Worm (Caenorhabditis elegans): Measurements from ENCODE around the gene R05F9.7.
"Not testable (repeated sequence)": the region's sequence is repeated elsewhere in the genome, so short reads cannot be mapped to it uniquely, and the experiment has no call there.

Gene R05F9.7

ce11 chrII:4885976-4886375, at the start of gene R05F9.7:
TSS of gene R05F9.7 (plus strand) at chrII:4886276.
- TF ChIP-seq fkh-6 (tag; optimal IDR thresholded peaks at IDR 0.05) (no peak), mec-3 (tag; optimal IDR thresholded peaks at IDR 0.05; ENCODE audit: borderline replicate concordance) (no peak), nhr-232 (tag; optimal IDR thresholded peaks at IDR 0.05) (no peak), fkh-10 (GFP tag; optimal IDR thresholded peaks at IDR 0.05) (no peak), gmeb-2 (tag; optimal IDR thresholded peaks at IDR 0.05) (no peak), unc-55 (GFP tag; optimal IDR thresholded peaks at IDR 0.05) (no peak)

ce11 chrII:4837659-4838058, 48.4 kb upstream of the R05F9.7 start, which contains the start of gene C33F10.12:
TSS of gene C33F10.12 (minus strand) at chrII:4837759.
- TF ChIP-seq tbx-2 (tag; optimal IDR thresholded peaks at IDR 0.05) = no peak
- TF ChIP-seq eyg-1 (tag; optimal IDR thresholded peaks at IDR 0.05) = no peak
- TF ChIP-seq fkh-6 (tag; optimal IDR thresholded peaks at IDR 0.05) = no peak
- no peak for TF ChIP-seq nhr-11 (tag; optimal IDR thresholded peaks at IDR 0.05)
- no peak for TF ChIP-seq K09A11.1 (tag; optimal IDR thresholded peaks at IDR 0.05; ENCODE audit: insufficient read depth)
- TF ChIP-seq pag-3 (tag; optimal IDR thresholded peaks at IDR 0.05; ENCODE audit: borderline replicate concordance) = no peak
- no peak for TF ChIP-seq hlh-13 (GFP tag; optimal IDR thresholded peaks at IDR 0.05)
- TF ChIP-seq pha-4 (tag; optimal IDR thresholded peaks at IDR 0.05) = no peak
- no peak for TF ChIP-seq pha-2 (tag; optimal IDR thresholded peaks at IDR 0.05)
- TF ChIP-seq ceh-18 (tag; optimal IDR thresholded peaks at IDR 0.05) = no peak
- TF ChIP-seq hlh-30 (tag; optimal IDR thresholded peaks at IDR 0.05; ENCODE audit: insufficient read depth) = no peak
- TF ChIP-seq C08G9.2 (tag; optimal IDR thresholded peaks at IDR 0.05) = no peak
- no peak for TF ChIP-seq K02D7.2 (tag; optimal IDR thresholded peaks at IDR 0.05)
- no peak for TF ChIP-seq lim-6 (tag; optimal IDR thresholded peaks at IDR 0.05)

- not testable (repeated sequence) for TF ChIP-seq ceh-6 (GFP tag; optimal IDR thresholded peaks at IDR 0.05); unc-55 (GFP tag; optimal IDR thresholded peaks at IDR 0.05); ceh-9 (tag; optimal IDR thresholded peaks at IDR 0.05)
Observed at ce11 chrII:4842143-4842658, 43.9 kb upstream of the R05F9.7 start, which contains the start of the genes T23B7.2 and nspd-4. TSS of gene T23B7.2 (minus strand) at chrII:4842243. TSS of gene nspd-4 (plus strand) at chrII:4842608.

- TF ChIP-seq nhr-11 (tag; optimal IDR thresholded peaks at IDR 0.05) = no peak
- TF ChIP-seq T23F11.4 (GFP tag; optimal IDR thresholded peaks at IDR 0.05) = no peak
- TF ChIP-seq lim-6 (tag; optimal IDR thresholded peaks at IDR 0.05) = no peak
- no peak for TF ChIP-seq madf-2 (tag; optimal IDR thresholded peaks at IDR 0.05)
- TF ChIP-seq sdc-2 (tag; optimal IDR thresholded peaks at IDR 0.05) = no peak
Observed at ce11 chrII:4849885-4850284, 36.2 kb upstream of the R05F9.7 start, which contains the start of gene T23B7.3. TSS of gene T23B7.3 (plus strand) at chrII:4850185.

DNA sequence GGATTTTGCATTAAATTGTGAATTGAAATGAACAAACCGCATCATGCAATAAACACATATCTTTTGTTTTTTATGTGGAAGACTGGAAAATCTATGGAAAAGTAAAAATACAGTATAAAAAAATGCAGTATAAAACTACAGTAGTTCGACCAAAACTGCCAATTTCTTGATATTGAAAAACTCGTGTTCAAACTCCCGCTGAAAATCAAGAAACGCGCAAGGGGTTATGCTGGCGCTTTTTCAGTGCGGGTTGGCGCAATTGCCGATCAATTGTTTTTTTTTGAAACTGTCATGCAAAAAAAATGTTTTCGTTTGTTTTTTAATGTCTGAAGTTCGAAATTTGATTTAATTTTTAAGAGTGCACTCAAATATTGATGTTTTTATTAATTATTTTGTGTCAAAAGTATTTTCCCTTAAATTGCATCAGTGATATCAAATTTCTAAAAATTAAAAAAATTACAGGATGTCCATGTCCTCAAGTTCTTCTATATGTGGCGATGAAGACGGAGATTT, 34.4 kb upstream of the R05F9.7 start, which contains the start of gene dnj-9:
Gene dnj-9 (plus strand): TSS at position 463 of the 513 bp plus-strand sequence.
- TF ChIP-seq C08G9.2 (tag; optimal IDR thresholded peaks at IDR 0.05) (peak; percentile 45), dve-1 (tag; optimal IDR thresholded peaks at IDR 0.05) (peak; percentile 46), sdc-2 (tag; optimal IDR thresholded peaks at IDR 0.05) (peak; percentile 10), che-1 (tag; optimal IDR thresholded peaks at IDR 0.05) (peak; percentile 24), unc-55 (GFP tag; optimal IDR thresholded peaks at IDR 0.05) (peak; percentile 52), ceh-9 (tag; optimal IDR thresholded peaks at IDR 0.05) (no peak), ceh-6 (GFP tag; optimal IDR thresholded peaks at IDR 0.05) (peak; percentile 43), C38D4.7 (GFP tag; optimal IDR thresholded peaks at IDR 0.05) (peak; percentile 24), ceh-18 (tag; optimal IDR thresholded peaks at IDR 0.05) (peak; percentile 60), pax-1 (tag; optimal IDR thresholded peaks at IDR 0.05) (peak; percentile 20), pha-4 (tag; optimal IDR thresholded peaks at IDR 0.05) (no peak), unc-42 (tag; optimal IDR thresholded peaks at IDR 0.05) (peak; percentile 76), npax-4 (tag; optimal IDR thresholded peaks at IDR 0.05) (peak; percentile 35), nhr-232 (tag; optimal IDR thresholded peaks at IDR 0.05) (peak; percentile 6), hlh-30 (tag; optimal IDR thresholded peaks at IDR 0.05; ENCODE audit: insufficient read depth) (peak; percentile 64), ceh-48 (tag; optimal IDR thresholded peaks at IDR 0.05) (peak; percentile 30), unc-3 (GFP tag; conservative IDR thresholded peaks at IDR 0.05) (0 out of 2 replicates have a peak, but pooled peaks have one; percentile 22), unc-3 (tag; optimal IDR thresholded peaks at IDR 0.05) (peak; percentile 27), T23F11.4 (GFP tag; optimal IDR thresholded peaks at IDR 0.05) (peak; percentile 40), ets-4 (tag; optimal IDR thresholded peaks at IDR 0.05) (peak; percentile 6), syd-9 (tag; optimal IDR thresholded peaks at IDR 0.05) (peak; percentile 13), nhr-11 (tag; optimal IDR thresholded peaks at IDR 0.05) (no peak), Y22D7AL.16 (tag; optimal IDR thresholded peaks at IDR 0.05) (peak; percentile 33), elt-2 (tag; optimal IDR thresholded peaks at IDR 0.05) (peak; percentile 92), ahr-1 (tag; optimal IDR thresholded peaks at IDR 0.05) (no peak), ceh-2 (tag; optimal IDR thresholded peaks at IDR 0.05) (peak; percentile 29), hlh-6 (tag; optimal IDR thresholded peaks at IDR 0.05) (peak; percentile 14), hlh-8 (tag; optimal IDR thresholded peaks at IDR 0.05) (peak; percentile 11), gmeb-2 (tag; optimal IDR thresholded peaks at IDR 0.05) (peak; percentile 19)
